Worm (Caenorhabditis elegans) whole organism, early embryonic: Measurements from ENCODE around the gene far-8.

Source experiments
- aly-1 ChIP-seq: sonication (generic microtip); optimal IDR thresholded peaks from 2 replicates; lab custom pipeline; 2016; ENCODE audit warnings: missing genetic modification characterization, missing compliant biosample characterization
- ama-1 ChIP-seq: fragments of 150-350 bp; optimal IDR thresholded peaks from 2 replicates; lab custom pipeline; 2014
- ceh-13 ChIP-seq: fragments of 200-800 bp; sonication (Bioruptor generic); optimal IDR thresholded peaks from 2 replicates; lab custom pipeline; 2018; ENCODE audit warnings: mild to moderate bottlenecking, missing genetic modification characterization, missing compliant biosample characterization
- ceh-36 ChIP-seq: sonication (generic microtip); optimal IDR thresholded peaks from 2 replicates; lab custom pipeline; 2016; ENCODE audit warnings: missing genetic modification characterization, inconsistent platforms, missing compliant biosample characterization
- ets-7 ChIP-seq: sonication (generic microtip); optimal IDR thresholded peaks from 2 replicates; lab custom pipeline; 2016; ENCODE audit warnings: missing genotype, missing genetic modification characterization, missing compliant biosample characterization
- flt-1 ChIP-seq: fragments of 200-800 bp; sonication (Bioruptor generic); IDR thresholded peaks from 2 replicates; pipeline ENCODE4 v1.3.6; 2022; ENCODE audit warnings: missing genetic modification characterization, missing compliant biosample characterization
- hmg-4 ChIP-seq: fragments of 200-800 bp; sonication (Bioruptor generic); optimal IDR thresholded peaks from 2 replicates; lab custom pipeline; 2018; ENCODE audit warnings: mild to moderate bottlenecking, missing genetic modification characterization, missing compliant biosample characterization
- hnd-1 ChIP-seq: sonication (generic microtip); optimal IDR thresholded peaks from 2 replicates; lab custom pipeline; 2016; ENCODE audit warnings: missing genetic modification characterization, missing compliant biosample characterization
- pes-1 ChIP-seq: fragments of 200-800 bp; sonication (Bioruptor generic); IDR thresholded peaks from 2 replicates; pipeline ENCODE4 v1.3.6; 2022; ENCODE audit warnings: missing genetic modification reagents, missing genetic modification characterization, missing compliant biosample characterization
- tbx-11 ChIP-seq: fragments of 200-800 bp; sonication (Bioruptor generic); IDR thresholded peaks from 2 replicates; pipeline ENCODE4 v1.3.6; 2022; ENCODE audit warnings: missing genetic modification characterization, missing compliant biosample characterization
- tra-4 ChIP-seq: sonication (generic microtip); optimal IDR thresholded peaks from 2 replicates; lab custom pipeline; 2017; ENCODE audit warnings: missing genetic modification characterization, missing compliant biosample characterization

- TF ChIP-seq ceh-36 (no peak), pes-1 (GFP tag; lab: Robert Waterston, UW) (no peak), tra-4 (no peak), ama-1 (lab: Kevin White, UChicago) (no peak), ets-7 (no peak), aly-1 (tag; lab: Kevin White, UChicago) (no peak), ceh-13 (GFP tag; lab: Kevin White, UChicago) (no peak), flt-1 (GFP tag; lab: Robert Waterston, UW) (no peak), hnd-1 (tag; lab: Kevin White, UChicago) (no peak), tbx-11 (no peak), hmg-4 (GFP tag; lab: Kevin White, UChicago) (no peak)
These were observed 20.0 kb upstream of the far-8 start, which contains the start of gene clec-149 for ce11 chrIII:822546-823272.
